Worm (Caenorhabditis elegans) whole organism, late embryonic: ENCODE data around the gene bra-1.

Experiments used
- C08G9.2 ChIP-seq: sonication (generic microtip); optimal IDR thresholded peaks from 2 replicates; lab custom pipeline; 2016; ENCODE audit warnings: mild to moderate bottlenecking, missing genetic modification characterization, moderate library complexity, missing compliant biosample characterization
- K09A11.1 ChIP-seq: sonication (generic microtip); optimal IDR thresholded peaks from 2 replicates; lab custom pipeline; 2017; ENCODE audit warnings: antibody characterized with exemption, mild to moderate bottlenecking, missing genetic modification characterization, missing compliant biosample characterization; ENCODE audit not compliant: insufficient read depth
- T23F11.4 ChIP-seq: fragments of 200-800 bp; sonication (Bioruptor generic); optimal IDR thresholded peaks from 2 replicates; lab custom pipeline; 2018; ENCODE audit warnings: mild to moderate bottlenecking, missing genetic modification characterization, missing compliant biosample characterization
- Y22D7AL.16 ChIP-seq: sonication (generic microtip); optimal IDR thresholded peaks from 2 replicates; lab custom pipeline; 2016; ENCODE audit warnings: missing genetic modification characterization, missing compliant biosample characterization
- ama-1 ChIP-seq: fragments of 150-350 bp; optimal IDR thresholded peaks from 2 replicates; lab custom pipeline; 2014
- ceh-14 ChIP-seq: sonication (generic microtip); optimal IDR thresholded peaks from 2 replicates; lab custom pipeline; 2016; ENCODE audit warnings: missing genotype, missing genetic modification characterization, missing compliant biosample characterization
- ceh-19 ChIP-seq: fragments of 200-800 bp; sonication (Bioruptor generic); optimal IDR thresholded peaks from 2 replicates; lab custom pipeline; 2018; ENCODE audit warnings: mild to moderate bottlenecking, missing genetic modification characterization, missing compliant biosample characterization
- ceh-2 ChIP-seq: sonication (generic microtip); optimal IDR thresholded peaks from 2 replicates; lab custom pipeline; 2016; ENCODE audit warnings: missing genotype, missing genetic modification characterization, missing compliant biosample characterization
- ceh-24 ChIP-seq: sonication (generic microtip); optimal IDR thresholded peaks from 2 replicates; lab custom pipeline; 2016; ENCODE audit warnings: mild to moderate bottlenecking, missing genetic modification characterization, missing compliant biosample characterization
- ceh-30 ChIP-seq: fragments of 150-350 bp; optimal IDR thresholded peaks from 2 replicates; lab custom pipeline; 2014; ENCODE audit warnings: missing biosample characterization, missing genetic modification characterization
- ceh-45 ChIP-seq: fragments of 200-800 bp; sonication (Bioruptor generic); IDR thresholded peaks from 2 replicates; pipeline ENCODE4 v1.3.6; 2022; ENCODE audit warnings: missing genetic modification reagents, missing genetic modification characterization, missing compliant biosample characterization
- ceh-48 ChIP-seq: sonication (generic microtip); optimal IDR thresholded peaks from 2 replicates; lab custom pipeline; 2016; ENCODE audit warnings: missing genetic modification characterization, inconsistent platforms, missing compliant biosample characterization
- ceh-6 ChIP-seq: fragments of 200-800 bp; sonication (Bioruptor generic); optimal IDR thresholded peaks from 2 replicates; lab custom pipeline; 2018; ENCODE audit warnings: mild to moderate bottlenecking, missing genetic modification characterization, missing compliant biosample characterization
- che-1 ChIP-seq: sonication (generic microtip); optimal IDR thresholded peaks from 2 replicates; lab custom pipeline; 2016; ENCODE audit warnings: mild to moderate bottlenecking, missing genetic modification characterization, missing compliant biosample characterization
- dmd-4 ChIP-seq: sonication (generic microtip); optimal IDR thresholded peaks from 2 replicates; lab custom pipeline; 2016; ENCODE audit warnings: borderline replicate concordance, missing genetic modification characterization, missing compliant biosample characterization
- dve-1 ChIP-seq: sonication (generic microtip); optimal IDR thresholded peaks from 2 replicates; lab custom pipeline; 2017; ENCODE audit warnings: antibody characterized with exemption, mild to moderate bottlenecking, missing genetic modification characterization, missing compliant biosample characterization
- fkh-6 ChIP-seq: sonication (generic microtip); optimal IDR thresholded peaks from 2 replicates; lab custom pipeline; 2016; ENCODE audit warnings: missing genetic modification characterization, missing compliant biosample characterization
- gmeb-2 ChIP-seq: sonication (generic microtip); optimal IDR thresholded peaks from 2 replicates; lab custom pipeline; 2016; ENCODE audit warnings: missing genetic modification characterization, inconsistent platforms, missing compliant biosample characterization
- hlh-30 ChIP-seq: sonication (generic microtip); optimal IDR thresholded peaks from 2 replicates; lab custom pipeline; 2017; ENCODE audit warnings: antibody characterized with exemption, missing genetic modification characterization, missing compliant biosample characterization; ENCODE audit not compliant: insufficient read depth
- lin-11 ChIP-seq: fragments of 200-800 bp; sonication (Bioruptor generic); optimal IDR thresholded peaks from 2 replicates; lab custom pipeline; 2018; ENCODE audit warnings: mild to moderate bottlenecking, missing genetic modification characterization, missing compliant biosample characterization
- madf-2 ChIP-seq: sonication (generic microtip); optimal IDR thresholded peaks from 2 replicates; lab custom pipeline; 2017; ENCODE audit warnings: missing genetic modification characterization, missing compliant biosample characterization
- mec-3 ChIP-seq: sonication (generic microtip); optimal IDR thresholded peaks from 2 replicates; lab custom pipeline; 2016; ENCODE audit warnings: borderline replicate concordance, missing genetic modification characterization, missing compliant biosample characterization
- nhr-232 ChIP-seq: sonication (generic microtip); optimal IDR thresholded peaks from 2 replicates; lab custom pipeline; 2016; ENCODE audit warnings: missing genetic modification characterization, missing compliant biosample characterization
- odd-2 ChIP-seq: sonication (generic microtip); optimal IDR thresholded peaks from 2 replicates; lab custom pipeline; 2017; ENCODE audit warnings: antibody characterized with exemption, mild to moderate bottlenecking, missing genetic modification characterization, missing compliant biosample characterization
- pag-3 ChIP-seq: sonication (generic microtip); optimal IDR thresholded peaks from 2 replicates; lab custom pipeline; 2016; ENCODE audit warnings: missing compliant biosample characterization, missing genetic modification characterization, borderline replicate concordance
- pat-9 ChIP-seq: fragments of 200-800 bp; sonication (Bioruptor generic); optimal IDR thresholded peaks from 2 replicates; lab custom pipeline; 2018; ENCODE audit warnings: mild to moderate bottlenecking, missing genetic modification characterization, moderate library complexity, missing compliant biosample characterization
- pax-1 ChIP-seq: fragments of 150-350 bp; optimal IDR thresholded peaks from 2 replicates; lab custom pipeline; 2014; ENCODE audit warnings: missing biosample characterization, missing genetic modification characterization
- pha-2 ChIP-seq: sonication (generic microtip); optimal IDR thresholded peaks from 2 replicates; lab custom pipeline; 2017; ENCODE audit warnings: mild to moderate bottlenecking, missing genetic modification characterization, missing compliant biosample characterization
- pros-1 ChIP-seq: fragments of 150-350 bp; optimal IDR thresholded peaks from 2 replicates; lab custom pipeline; 2014; ENCODE audit warnings: missing biosample characterization, missing genetic modification reagents, missing genetic modification characterization
- ref-2 ChIP-seq: sonication (generic microtip); optimal IDR thresholded peaks from 2 replicates; lab custom pipeline; 2016; ENCODE audit warnings: missing genetic modification characterization, missing compliant biosample characterization
- sox-4 ChIP-seq: sonication (generic microtip); optimal IDR thresholded peaks from 2 replicates; lab custom pipeline; 2017; ENCODE audit warnings: mild to moderate bottlenecking, missing genetic modification characterization, inconsistent platforms, missing compliant biosample characterization
- syd-9 ChIP-seq: sonication (generic microtip); optimal IDR thresholded peaks from 2 replicates; lab custom pipeline; 2016; ENCODE audit warnings: mild to moderate bottlenecking, missing genetic modification characterization, moderate library complexity, missing compliant biosample characterization
- tbx-2 ChIP-seq: sonication (generic microtip); optimal IDR thresholded peaks from 2 replicates; lab custom pipeline; 2016; ENCODE audit warnings: missing genetic modification characterization, missing compliant biosample characterization
- unc-3 ChIP-seq, 2 experiments: fragments of 200-800 bp in 1 of 2; sonication (Bioruptor generic) in 1 of 2; sonication (generic microtip) in 1 of 2; conservative IDR thresholded peaks in 1 of 2; optimal IDR thresholded peaks in 1 of 2; 2 replicates each; pipeline versions ENCODE4 v1.3.6 to Lab custom; 2016 to 2022; ENCODE audit warnings: missing compliant biosample characterization in 2 of 2, missing genetic modification characterization in 2 of 2, missing genetic modification reagents in 1 of 2
- unc-42 ChIP-seq: sonication (generic microtip); optimal IDR thresholded peaks from 2 replicates; lab custom pipeline; 2016; ENCODE audit warnings: missing genotype, missing genetic modification characterization, missing compliant biosample characterization
- unc-55 ChIP-seq: sonication (generic microtip); optimal IDR thresholded peaks from 2 replicates; lab custom pipeline; 2017; ENCODE audit warnings: missing biosample characterization, missing genetic modification reagents, missing genetic modification characterization
- unc-86 ChIP-seq: sonication (generic microtip); optimal IDR thresholded peaks from 2 replicates; lab custom pipeline; 2016; ENCODE audit warnings: missing genetic modification characterization, missing compliant biosample characterization

Gene bra-1

ce11 chrX:13584725-13585371 is 13.4 kb upstream of the bra-1 start, which contains the start of gene unc-84 (continued):
- TF ChIP-seq dmd-4 = no peak
- peak; percentile 7 for TF ChIP-seq pros-1 (tag; lab: Kevin White, UChicago)
- no peak for TF ChIP-seq pax-1
- no peak for TF ChIP-seq ceh-24 (tag; lab: Kevin White, UChicago)
- no peak for TF ChIP-seq mec-3 (tag; lab: Kevin White, UChicago)
- peak; percentile 53 for TF ChIP-seq tbx-2 (tag; lab: Kevin White, UChicago)
- TF ChIP-seq ceh-2 (tag; lab: Kevin White, UChicago) = peak; percentile 28
- TF ChIP-seq madf-2 (tag; lab: Kevin White, UChicago) = no peak
- no peak for TF ChIP-seq ceh-48 (tag; lab: Kevin White, UChicago)
- TF ChIP-seq ceh-30 (tag; lab: Kevin White, UChicago) = no peak
- TF ChIP-seq unc-55 = no peak
- TF ChIP-seq unc-42 (tag; lab: Kevin White, UChicago) = no peak
- TF ChIP-seq C08G9.2 (tag; lab: Kevin White, UChicago) = peak; percentile 72
- no peak for TF ChIP-seq fkh-6 (tag; lab: Kevin White, UChicago)
- TF ChIP-seq odd-2 (tag; lab: Kevin White, UChicago) = no peak
- TF ChIP-seq gmeb-2 (tag; lab: Kevin White, UChicago) = no peak
- peak; percentile 34 for TF ChIP-seq ref-2 (tag; lab: Kevin White, UChicago)
- no peak for TF ChIP-seq syd-9 (tag; lab: Kevin White, UChicago)

DNA sequence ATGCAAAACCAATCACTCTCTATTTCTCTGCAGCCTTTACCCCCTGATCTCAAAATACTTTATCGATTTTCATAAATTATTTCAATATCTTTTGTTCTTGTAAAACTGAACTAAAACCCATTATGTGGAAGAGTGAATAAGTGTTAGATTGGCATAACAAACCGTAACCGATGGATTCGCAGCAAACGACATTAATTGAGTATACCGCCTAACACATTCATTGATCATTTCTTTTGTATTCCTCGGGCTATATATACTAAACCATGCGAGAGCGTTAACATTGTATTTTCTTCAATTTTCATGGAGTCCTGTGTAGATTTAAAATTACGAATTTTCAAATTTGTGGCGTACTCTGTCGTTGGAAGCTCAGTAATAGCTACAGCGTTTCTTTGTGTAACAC is 8.5 kb upstream of the bra-1 start, which contains the start of gene col-9:
Gene col-9 (plus strand): TSS at position 301 of the 400 bp plus-strand sequence.
- TF ChIP-seq dmd-4 = no peak
- TF ChIP-seq pha-2 (tag; lab: Kevin White, UChicago) = no peak

ce11 chrX:13590688-13591087 is 7.6 kb upstream of the bra-1 start:
- no peak for TF ChIP-seq Y22D7AL.16
- TF ChIP-seq unc-3 (GFP tag; conservative IDR thresholded peaks at IDR 0.05; lab: Robert Waterston, UW) = no peak
- TF ChIP-seq unc-3 (tag; optimal IDR thresholded peaks at IDR 0.05; lab: Kevin White, UChicago) = no peak
- TF ChIP-seq pag-3 (tag; lab: Kevin White, UChicago) = peak; percentile 36
- TF ChIP-seq K09A11.1 (tag; lab: Kevin White, UChicago) = no peak
- TF ChIP-seq ama-1 (lab: Kevin White, UChicago) = no peak
- TF ChIP-seq hlh-30 (tag; lab: Kevin White, UChicago) = no peak
- no peak for TF ChIP-seq dve-1 (tag; lab: Kevin White, UChicago)
- TF ChIP-seq ceh-6 (GFP tag; lab: Kevin White, UChicago) = no peak
- no peak for TF ChIP-seq ceh-19 (GFP tag; lab: Kevin White, UChicago)
- TF ChIP-seq ceh-14 (tag; lab: Kevin White, UChicago) = no peak
- peak; percentile 41 for TF ChIP-seq C08G9.2 (tag; lab: Kevin White, UChicago)

- no peak for TF ChIP-seq nhr-232 (tag; lab: Kevin White, UChicago)
- TF ChIP-seq unc-42 (tag; lab: Kevin White, UChicago) = no peak
- TF ChIP-seq fkh-6 (tag; lab: Kevin White, UChicago) = no peak
- TF ChIP-seq K09A11.1 (tag; lab: Kevin White, UChicago) = no peak
- no peak for TF ChIP-seq dve-1 (tag; lab: Kevin White, UChicago)
- no peak for TF ChIP-seq unc-86 (tag; lab: Kevin White, UChicago)
- no peak for TF ChIP-seq ceh-45 (GFP tag; lab: Robert Waterston, UW)
- TF ChIP-seq lin-11 (tag; lab: Kevin White, UChicago) = no peak
- no peak for TF ChIP-seq sox-4 (tag; lab: Kevin White, UChicago)
- no peak for TF ChIP-seq pat-9 (tag; lab: Kevin White, UChicago)
- TF ChIP-seq T23F11.4 (GFP tag; lab: Kevin White, UChicago) = no peak
- no peak for TF ChIP-seq che-1 (tag; lab: Kevin White, UChicago)
- no peak for TF ChIP-seq mec-3 (tag; lab: Kevin White, UChicago)
- no peak for TF ChIP-seq gmeb-2 (tag; lab: Kevin White, UChicago)
- no peak for TF ChIP-seq tbx-2 (tag; lab: Kevin White, UChicago)
These were observed 7.1 kb upstream of the bra-1 start, which contains the start of gene col-44 for ce11 chrX:13591175-13591574. TSS of gene col-44 (plus strand) at chrX:13591475.
